Worm (Caenorhabditis elegans) whole organism, mixed stage, embryonic: Measurements from ENCODE around the gene Y73F8A.13.

Experiments used
- ceh-39 ChIP-seq: fragments of 150-350 bp; optimal IDR thresholded peaks from 2 replicates; lab custom pipeline; 2014; ENCODE audit warnings: missing biosample characterization, missing genetic modification characterization
- nhr-237 ChIP-seq: fragments of 150-350 bp; optimal IDR thresholded peaks from 2 replicates; lab custom pipeline; 2014; ENCODE audit warnings: missing biosample characterization, missing genetic modification characterization
- nhr-28 ChIP-seq: fragments of 150-350 bp; optimal IDR thresholded peaks from 2 replicates; lab custom pipeline; 2014; ENCODE audit warnings: missing biosample characterization, missing genetic modification characterization
- snpc-4 ChIP-seq: fragments of 150-350 bp; optimal IDR thresholded peaks from 2 replicates; lab custom pipeline; 2014; ENCODE audit warnings: missing biosample characterization, missing genetic modification characterization

ce11 chrIV:15312008-15312407, at the start of gene Y73F8A.13:
- TF ChIP-seq nhr-28 (tag; lab: Kevin White, UChicago) (no peak), nhr-237 (tag; lab: Kevin White, UChicago) (no peak), ceh-39 (no peak), snpc-4 (tag; lab: Kevin White, UChicago) (no peak)
